Fruit fly (Drosophila melanogaster) whole organism, embryonic: Measurements from ENCODE around the gene Rpt6R.

Experiments used
- Antp ChIP-seq: fragments of 200-800 bp; sonication (Bioruptor generic); optimal IDR thresholded peaks from 3 replicates; lab custom pipeline; 2016; ENCODE audit warnings: missing biosample characterization, missing genetic modification characterization
- CG10543 ChIP-seq: fragments of 200-800 bp; sonication (Bioruptor generic); optimal IDR thresholded peaks from 3 replicates; lab custom pipeline; 2017; ENCODE audit warnings: missing biosample characterization, mild to moderate bottlenecking, missing genetic modification characterization, moderate library complexity
- CG10979 ChIP-seq: fragments of 200-800 bp; sonication (Bioruptor generic); optimal IDR thresholded peaks from 2 replicates; lab custom pipeline; 2018; ENCODE audit warnings: missing biosample characterization, mild to moderate bottlenecking, missing genetic modification characterization, moderate library complexity
- CG11085 ChIP-seq: fragments of 200-800 bp; sonication (Bioruptor generic); IDR thresholded peaks from 2 replicates; pipeline ENCODE4 v1.3.6; 2022; ENCODE audit warnings: missing biosample characterization, missing genetic modification characterization
- CG14050 ChIP-seq: fragments of 200-800 bp; sonication (Bioruptor generic); IDR thresholded peaks from 3 replicates; pipeline ENCODE4 v1.3.6; 2022; ENCODE audit warnings: missing biosample characterization, missing genetic modification characterization
- CG15073 ChIP-seq: fragments of 200-800 bp; sonication (Bioruptor generic); optimal IDR thresholded peaks from 2 replicates; lab custom pipeline; 2016; ENCODE audit warnings: missing biosample characterization, missing genetic modification characterization
- CG15269 ChIP-seq: fragments of 200-800 bp; sonication (Bioruptor generic); optimal IDR thresholded peaks from 2 replicates; lab custom pipeline; 2018; ENCODE audit warnings: missing biosample characterization, mild to moderate bottlenecking, missing genetic modification characterization, moderate library complexity
- CG17612 ChIP-seq: fragments of 200-800 bp; sonication (Bioruptor generic); IDR thresholded peaks from 2 replicates; pipeline ENCODE4 v1.3.6; 2022; ENCODE audit warnings: missing biosample characterization, missing genetic modification characterization
- CG18599 ChIP-seq: fragments of 200-800 bp; sonication (Bioruptor generic); optimal IDR thresholded peaks from 3 replicates; lab custom pipeline; 2017; ENCODE audit warnings: missing biosample characterization, missing genetic modification characterization, mild to moderate bottlenecking, moderate library complexity, missing genetic modification reagents
- CG2120 ChIP-seq: fragments of 200-800 bp; sonication (Bioruptor generic); optimal IDR thresholded peaks from 3 replicates; lab custom pipeline; 2016; ENCODE audit warnings: missing biosample characterization, missing genetic modification characterization
- CG2129 ChIP-seq: fragments of 200-800 bp; sonication (Bioruptor generic); IDR thresholded peaks from 2 replicates; pipeline ENCODE4 v1.3.6; 2022; ENCODE audit warnings: missing biosample characterization, missing genetic modification characterization; ENCODE audit not compliant: partially characterized antibody
- CG3407 ChIP-seq: fragments of 200-800 bp; sonication (Bioruptor generic); optimal IDR thresholded peaks from 2 replicates; lab custom pipeline; 2018; ENCODE audit warnings: missing biosample characterization, mild to moderate bottlenecking, missing genetic modification characterization
- CG34422 ChIP-seq: fragments of 200-800 bp; sonication (Bioruptor generic); IDR thresholded peaks from 3 replicates; pipeline ENCODE4 v1.3.6; 2022; ENCODE audit warnings: missing biosample characterization, missing genetic modification characterization
- CG4328 ChIP-seq: fragments of 200-800 bp; sonication (Bioruptor generic); optimal IDR thresholded peaks from 3 replicates; lab custom pipeline; 2017; ENCODE audit warnings: missing biosample characterization, missing genetic modification reagents, missing genetic modification characterization
- CG7839 ChIP-seq: fragments of 200-800 bp; sonication (Bioruptor generic); optimal IDR thresholded peaks from 3 replicates; lab custom pipeline; 2018; ENCODE audit warnings: missing biosample characterization, mild to moderate bottlenecking, missing genetic modification characterization, moderate library complexity
- D19A ChIP-seq: fragments of 200-800 bp; optimal IDR thresholded peaks from 3 replicates; lab custom pipeline; 2019; ENCODE audit warnings: missing biosample characterization, mild to moderate bottlenecking, missing genetic modification characterization, moderate library complexity
- Dip3 ChIP-seq: fragments of 200-800 bp; sonication (Bioruptor generic); optimal IDR thresholded peaks from 3 replicates; lab custom pipeline; 2016; ENCODE audit warnings: missing biosample characterization, missing genetic modification characterization
- Doc3 ChIP-seq: fragments of 200-800 bp; sonication (Bioruptor generic); IDR thresholded peaks from 3 replicates; pipeline ENCODE4 v1.3.6; 2022; ENCODE audit warnings: missing biosample characterization, missing genetic modification characterization; ENCODE audit not compliant: partially characterized antibody
- Ets65A ChIP-seq: fragments of 200-800 bp; sonication (Bioruptor generic); peaks from one replicate; lab custom pipeline; 2016; ENCODE audit warnings: missing biosample characterization, missing genetic modification characterization
- Fer1 ChIP-seq: fragments of 200-800 bp; sonication (Bioruptor generic); optimal IDR thresholded peaks from 2 replicates; lab custom pipeline; 2017; ENCODE audit warnings: missing biosample characterization, mild to moderate bottlenecking, missing genetic modification characterization
- HLH4C ChIP-seq: fragments of 200-800 bp; sonication (Bioruptor generic); IDR thresholded peaks from 3 replicates; pipeline ENCODE4 v1.3.6; 2022; ENCODE audit warnings: missing biosample characterization, missing genetic modification characterization; ENCODE audit not compliant: partially characterized antibody
- Hmr ChIP-seq: fragments of 200-800 bp; sonication (Bioruptor generic); optimal IDR thresholded peaks from 3 replicates; lab custom pipeline; 2017; ENCODE audit warnings: mild to moderate bottlenecking, missing biosample characterization, missing genetic modification reagents, missing genetic modification characterization
- Hsf ChIP-seq: fragments of 200-800 bp; sonication (Bioruptor generic); optimal IDR thresholded peaks from 3 replicates; lab custom pipeline; 2016; ENCODE audit warnings: missing biosample characterization, missing genetic modification characterization
- NC2α ChIP-seq: fragments of 200-800 bp; sonication (Bioruptor generic); optimal IDR thresholded peaks from 2 replicates; lab custom pipeline; 2016; ENCODE audit warnings: missing biosample characterization, missing genetic modification characterization
- Usf ChIP-seq: fragments of 200-800 bp; sonication (Bioruptor generic); optimal IDR thresholded peaks from 2 replicates; lab custom pipeline; 2017; ENCODE audit warnings: missing genotype, missing biosample characterization, missing genetic modification characterization
- ac ChIP-seq: fragments of 200-800 bp; sonication (Bioruptor generic); optimal IDR thresholded peaks from 3 replicates; lab custom pipeline; 2017; ENCODE audit warnings: missing biosample characterization, mild to moderate bottlenecking, missing genetic modification characterization
- aop ChIP-seq: fragments of 200-800 bp; sonication (Bioruptor generic); IDR thresholded peaks from 2 replicates; pipeline ENCODE4 v1.3.6; 2022; ENCODE audit warnings: missing biosample characterization, missing genetic modification characterization
- bab2 ChIP-seq: fragments of 200-800 bp; sonication (Bioruptor generic); optimal IDR thresholded peaks from 2 replicates; lab custom pipeline; 2016; ENCODE audit warnings: missing biosample characterization, missing genetic modification characterization
- ci ChIP-seq: fragments of 200-800 bp; sonication (Bioruptor generic); IDR thresholded peaks from 3 replicates; pipeline ENCODE4 v1.3.6; 2022; ENCODE audit warnings: missing biosample characterization, missing genetic modification characterization
- croc ChIP-seq: fragments of 200-800 bp; sonication (Bioruptor generic); conservative IDR thresholded peaks from 3 replicates; pipeline ENCODE4 v1.3.6; 2022; ENCODE audit warnings: missing biosample characterization, missing genetic modification characterization
- cwo ChIP-seq: fragments of 200-800 bp; sonication (Bioruptor generic); optimal IDR thresholded peaks from 3 replicates; lab custom pipeline; 2017; ENCODE audit warnings: missing biosample characterization, missing genetic modification characterization, mild to moderate bottlenecking, moderate library complexity, missing genetic modification reagents
- da ChIP-seq: fragments of 200-800 bp; sonication (Bioruptor generic); optimal IDR thresholded peaks from 2 replicates; lab custom pipeline; 2016; ENCODE audit warnings: missing biosample characterization, missing genetic modification characterization
- dpn ChIP-seq, 2 experiments: fragments of 200-800 bp; sonication (Bioruptor generic); optimal IDR thresholded peaks; 3 replicates each; lab custom pipeline; 2016; ENCODE audit warnings: missing biosample characterization in 2 of 2, missing genetic modification characterization in 2 of 2
- gcm2 ChIP-seq: fragments of 200-800 bp; sonication (Bioruptor generic); optimal IDR thresholded peaks from 2 replicates; lab custom pipeline; 2016; ENCODE audit warnings: missing biosample characterization, missing genetic modification characterization
- grau ChIP-seq: fragments of 200-800 bp; optimal IDR thresholded peaks from 3 replicates; lab custom pipeline; 2019; ENCODE audit warnings: missing biosample characterization, mild to moderate bottlenecking, missing genetic modification characterization, moderate library complexity
- her ChIP-seq: fragments of 200-800 bp; sonication (Bioruptor generic); optimal IDR thresholded peaks from 2 replicates; lab custom pipeline; 2016; ENCODE audit warnings: missing biosample characterization, missing genetic modification characterization
- mam ChIP-seq: fragments of 200-800 bp; sonication (Bioruptor generic); optimal IDR thresholded peaks from 3 replicates; lab custom pipeline; 2016; ENCODE audit warnings: missing biosample characterization, missing genetic modification characterization
- mld ChIP-seq: fragments of 200-800 bp; sonication (Bioruptor generic); IDR thresholded peaks from 3 replicates; pipeline ENCODE4 v1.3.6; 2022; ENCODE audit warnings: missing biosample characterization, missing genetic modification characterization; ENCODE audit not compliant: partially characterized antibody
- p53 ChIP-seq: fragments of 200-800 bp; sonication (Bioruptor generic); optimal IDR thresholded peaks from 2 replicates; lab custom pipeline; 2016; ENCODE audit warnings: missing biosample characterization, missing genetic modification characterization
- pros ChIP-seq: fragments of 200-800 bp; sonication (Bioruptor generic); optimal IDR thresholded peaks from 3 replicates; lab custom pipeline; 2019; ENCODE audit warnings: missing biosample characterization, mild to moderate bottlenecking, missing genetic modification characterization, moderate library complexity
- salm ChIP-seq: fragments of 200-800 bp; sonication (Bioruptor generic); optimal IDR thresholded peaks from 2 replicates; lab custom pipeline; 2018; ENCODE audit warnings: missing biosample characterization, mild to moderate bottlenecking, missing genetic modification characterization
- slbo ChIP-seq: fragments of 200-800 bp; sonication (Bioruptor generic); IDR thresholded peaks from 2 replicates; pipeline ENCODE4 v1.3.6; 2022; ENCODE audit warnings: missing biosample characterization, missing genetic modification characterization
- tna ChIP-seq: fragments of 200-800 bp; sonication (Bioruptor generic); IDR thresholded peaks from 2 replicates; pipeline ENCODE4 v1.3.6; 2022; ENCODE audit warnings: missing biosample characterization, missing genetic modification characterization; ENCODE audit not compliant: partially characterized antibody

Gene Rpt6R

DNA sequence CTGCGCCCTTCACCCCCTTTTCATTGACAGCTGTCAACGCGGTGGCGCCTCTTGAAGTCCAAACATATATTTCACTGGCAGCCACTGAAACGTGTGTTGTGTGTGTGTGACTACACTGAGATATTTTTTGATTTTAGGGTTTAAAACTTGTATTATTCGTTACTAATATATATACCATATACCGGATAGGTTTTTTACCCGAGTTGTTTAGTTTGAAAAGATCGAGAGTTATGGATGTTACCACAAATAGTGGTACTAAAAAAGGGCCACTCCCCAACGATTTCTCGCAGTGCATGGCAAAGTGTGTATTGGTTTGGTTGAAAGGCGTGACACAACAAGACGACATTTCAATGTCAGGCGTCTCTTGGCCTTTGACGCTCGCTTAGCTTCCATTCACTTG lies 47.1 kb downstream of the Rpt6R start (continued):
- no peak for TF ChIP-seq salm (tag; lab: Kevin White, UChicago)
- no peak for TF ChIP-seq Doc3 (GFP tag; lab: Robert Waterston, UW)
- TF ChIP-seq D19A (tag; lab: Kevin White, UChicago): no peak
- no peak for TF ChIP-seq Usf (GFP tag; lab: Kevin White, UChicago)
- TF ChIP-seq CG7839 (tag; lab: Kevin White, UChicago): peak; percentile 32
- no peak for TF ChIP-seq CG2129 (GFP tag; lab: Robert Waterston, UW)
- no peak for TF ChIP-seq aop (GFP tag; lab: Robert Waterston, UW)
- TF ChIP-seq da (GFP tag; lab: Kevin White, UChicago): no peak
- TF ChIP-seq CG15269 (tag; lab: Kevin White, UChicago): peak; percentile 43
- no peak for TF ChIP-seq CG14050 (GFP tag; lab: Robert Waterston, UW)
- no peak for TF ChIP-seq CG18599 (GFP tag; lab: Kevin White, UChicago)
- TF ChIP-seq grau (tag; lab: Kevin White, UChicago): peak; percentile 46
- no peak for TF ChIP-seq ac (GFP tag; lab: Kevin White, UChicago)
- peak; percentile 42 for TF ChIP-seq Ets65A (GFP tag; lab: Kevin White, UChicago)
- TF ChIP-seq Dip3: peak; percentile 5
- peak; percentile 7 for TF ChIP-seq Antp (GFP tag; lab: Kevin White, UChicago)
- TF ChIP-seq CG3407 (GFP tag; lab: Kevin White, UChicago): no peak
- no peak for TF ChIP-seq tna (GFP tag; lab: Robert Waterston, UW)
- TF ChIP-seq pros (GFP tag; lab: Kevin White, UChicago): no peak
- TF ChIP-seq cwo: no peak
- TF ChIP-seq CG10543 (GFP tag; lab: Kevin White, UChicago): no peak
- TF ChIP-seq gcm2 (GFP tag; lab: Kevin White, UChicago): no peak
- TF ChIP-seq ci: no peak
- no peak for TF ChIP-seq p53 (GFP tag; lab: Kevin White, UChicago)
- TF ChIP-seq CG11085 (GFP tag; lab: Robert Waterston, UW): no peak
- TF ChIP-seq NC2α (GFP tag; lab: Kevin White, UChicago): no peak
- no peak for TF ChIP-seq croc
- peak; percentile 18 for TF ChIP-seq Hsf (GFP tag; lab: Kevin White, UChicago)
- no peak for TF ChIP-seq CG10979 (tag; lab: Kevin White, UChicago)
- no peak for TF ChIP-seq HLH4C (GFP tag; lab: Robert Waterston, UW)
- no peak for TF ChIP-seq Hmr
- no peak for TF ChIP-seq mam (GFP tag; lab: Kevin White, UChicago)
- no peak for TF ChIP-seq Fer1 (GFP tag; lab: Kevin White, UChicago)
- no peak for TF ChIP-seq mld (GFP tag; lab: Robert Waterston, UW)
- peak in 1 of 2 experiments; percentile 7 for TF ChIP-seq dpn (GFP tag; optimal IDR thresholded peaks at IDR 0.05; lab: Kevin White, UChicago)
- peak; percentile 16 for TF ChIP-seq CG2120 (GFP tag; lab: Kevin White, UChicago)
- 0 out of 2 replicates have a peak, but pooled peaks have one; percentile 33 for TF ChIP-seq slbo
- no peak for TF ChIP-seq bab2 (GFP tag; lab: Kevin White, UChicago)
- no peak for TF ChIP-seq CG4328 (GFP tag; lab: Kevin White, UChicago)
- no peak for TF ChIP-seq CG17612 (GFP tag; lab: Robert Waterston, UW)
- TF ChIP-seq her (GFP tag; lab: Kevin White, UChicago): no peak
- no peak for TF ChIP-seq CG15073
- no peak for TF ChIP-seq CG34422 (GFP tag; lab: Robert Waterston, UW)
- TF ChIP-seq, all 482 proteins: peak for 45
